Fruit fly (Drosophila melanogaster): Measurements from ENCODE around the gene elm.
A peak's percentile ranks its signal among the peaks of the same experiment; 100 is the strongest.

Gene elm

DNA sequence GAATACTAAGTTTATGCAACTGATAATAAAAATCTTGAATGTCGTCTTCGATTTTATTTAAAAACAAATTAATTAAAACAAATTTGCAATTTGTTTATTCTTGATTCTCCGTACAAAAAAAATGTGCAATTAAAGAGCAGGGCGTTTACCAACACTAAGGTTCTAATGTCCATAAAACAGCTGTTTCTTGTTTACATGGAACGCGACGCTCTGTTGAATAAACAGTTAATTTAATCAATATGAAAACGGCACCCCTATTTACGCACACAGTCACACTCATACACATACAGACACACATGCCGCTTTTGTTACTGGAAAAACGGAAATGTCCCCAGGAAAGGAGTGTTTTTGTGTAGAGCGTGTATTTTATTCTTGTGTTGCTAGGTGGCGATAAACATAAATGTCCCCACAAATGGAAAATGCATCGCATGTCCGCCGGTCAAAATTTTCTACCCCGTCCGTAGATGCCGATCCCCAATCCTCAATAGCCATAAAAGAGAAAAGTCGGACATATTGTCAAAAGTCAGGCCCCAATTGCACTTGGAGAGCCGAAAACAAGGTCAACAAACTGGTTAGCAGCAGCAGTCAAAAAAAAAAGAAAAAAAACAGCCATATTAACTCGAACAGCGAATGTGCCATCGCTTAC lies 31.6 kb downstream of the elm start:
- TF ChIP-seq CG6175 (GFP tag; IDR thresholded peaks at IDR 0.05) (no peak), CG17912 (GFP tag; optimal IDR thresholded peaks at IDR 0.05) (peak; percentile 83), CG7745 (tag; optimal IDR thresholded peaks at IDR 0.05) (peak; percentile 76), Hmr (GFP tag; optimal IDR thresholded peaks at IDR 0.05) (peak; percentile 86), GATAe (GFP tag; conservative IDR thresholded peaks at IDR 0.05) (no peak), CG13775 (GFP tag; optimal IDR thresholded peaks at IDR 0.05) (peak; percentile 52), CG9437 (GFP tag; optimal IDR thresholded peaks at IDR 0.05) (peak; percentile 37), CG2116 (GFP tag; optimal IDR thresholded peaks at IDR 0.05) (peak; percentile 40), amos (GFP tag; IDR thresholded peaks at IDR 0.05; ENCODE audit: partially characterized antibody) (no peak), CG5245 (GFP tag; optimal IDR thresholded peaks at IDR 0.05) (peak; percentile 72), Hsf (GFP tag; optimal IDR thresholded peaks at IDR 0.05) (peak; percentile 73), bcd (GFP tag; optimal IDR thresholded peaks at IDR 0.05) (peak; percentile 66), wor (GFP tag; IDR thresholded peaks at IDR 0.05) (no peak), CG11504 (tag; optimal IDR thresholded peaks at IDR 0.05) (peak; percentile 72), CG31441 (GFP tag; IDR thresholded peaks at IDR 0.05) (no peak), H2.0 (GFP tag; IDR thresholded peaks at IDR 0.05) (no peak), jing (GFP tag; optimal IDR thresholded peaks at IDR 0.05) (no peak), CG3281 (GFP tag; optimal IDR thresholded peaks at IDR 0.05) (peak; percentile 78), CG9609 (GFP tag; optimal IDR thresholded peaks at IDR 0.05) (peak; percentile 29), PHDP (tag; optimal IDR thresholded peaks at IDR 0.05) (peak; percentile 76), CG10431 (GFP tag; optimal IDR thresholded peaks at IDR 0.05) (peak; percentile 96), croc (GFP tag; conservative IDR thresholded peaks at IDR 0.05) (no peak; the same call in 2 of the 3 replicates), dpn (GFP tag; optimal IDR thresholded peaks at IDR 0.05) (peak; percentile 47 to 72), chif (GFP tag; optimal IDR thresholded peaks at IDR 0.05) (peak; percentile 64 to 67), cwo (GFP tag; optimal IDR thresholded peaks at IDR 0.05) (no peak), CG3838 (GFP tag; optimal IDR thresholded peaks at IDR 0.05) (peak; percentile 64), ems (GFP tag; optimal IDR thresholded peaks at IDR 0.05) (peak; percentile 33), ind (GFP tag; optimal IDR thresholded peaks at IDR 0.05) (no peak), danr (GFP tag; IDR thresholded peaks at IDR 0.05) (no peak), CG7271 (tag; optimal IDR thresholded peaks at IDR 0.05) (peak; percentile 78), CG15479 (GFP tag; optimal IDR thresholded peaks at IDR 0.05) (peak; percentile 66), fu2 (GFP tag; optimal IDR thresholded peaks at IDR 0.05) (peak; percentile 42), schlank (tag; optimal IDR thresholded peaks at IDR 0.05) (peak; percentile 62), luna (GFP tag; optimal IDR thresholded peaks at IDR 0.05) (no peak), Blimp-1 (GFP tag; optimal IDR thresholded peaks at IDR 0.05) (peak; percentile 70), ci (GFP tag; IDR thresholded peaks at IDR 0.05) (no peak), CG6791 (GFP tag; IDR thresholded peaks at IDR 0.05; ENCODE audit: partially characterized antibody) (no peak), Med (GFP tag) (peak; percentile 96), CG4328 (GFP tag; optimal IDR thresholded peaks at IDR 0.05) (peak; percentile 89), Dp (GFP tag; optimal IDR thresholded peaks at IDR 0.05) (no peak), gsb-n (tag; optimal IDR thresholded peaks at IDR 0.05) (peak; percentile 83), H15 (GFP tag; IDR thresholded peaks at IDR 0.05) (no peak), bowl (GFP tag; IDR thresholded peaks at IDR 0.05) (no peak), CG16779 (GFP tag; IDR thresholded peaks at IDR 0.05) (no peak), Atf3 (GFP tag; optimal IDR thresholded peaks at IDR 0.05) (peak; percentile 64), CG3726 (GFP tag; IDR thresholded peaks at IDR 0.05) (no peak), Ada2b (GFP tag; IDR thresholded peaks at IDR 0.05) (no peak), pfk (GFP tag; optimal IDR thresholded peaks at IDR 0.05) (peak; percentile 86), gem (tag; optimal IDR thresholded peaks at IDR 0.05) (peak; percentile 78), CG6683 (GFP tag; optimal IDR thresholded peaks at IDR 0.05) (peak; percentile 70)

Data from whole organism, embryonic.